Worm (Caenorhabditis elegans): ENCODE results near the gene srt-20.

DNA sequence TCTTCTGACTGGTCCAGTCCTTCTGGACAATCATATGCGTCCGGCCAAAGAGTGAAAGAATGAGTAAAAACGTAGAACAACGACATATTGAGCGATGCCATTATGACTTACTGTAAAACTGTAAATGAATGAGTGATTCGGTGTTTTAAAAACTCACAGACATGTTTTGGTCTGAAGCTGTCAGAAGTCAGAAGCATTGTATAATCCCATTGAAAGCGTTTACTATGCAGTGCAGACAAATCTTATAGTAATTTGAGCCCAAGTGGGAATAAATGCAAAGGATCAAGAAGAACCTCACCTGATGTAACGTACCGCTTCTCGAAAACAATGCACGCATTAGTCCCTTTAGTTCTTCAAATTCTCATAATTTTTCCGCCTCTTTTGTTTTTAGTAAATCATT, 18.5 kb downstream of the srt-20 start, which contains the start of gene srt-3:
- TF ChIP-seq ztf-16 (tag; optimal IDR thresholded peaks at IDR 0.05): no peak
- TF ChIP-seq madf-2 (tag; optimal IDR thresholded peaks at IDR 0.05): no peak
- TF ChIP-seq nfya-1 (tag; optimal IDR thresholded peaks at IDR 0.05): no peak
- no peak for TF ChIP-seq hlh-30 (tag; optimal IDR thresholded peaks at IDR 0.05; ENCODE audit: insufficient read depth)
- no peak for TF ChIP-seq elt-2 (tag; optimal IDR thresholded peaks at IDR 0.05)
- TF ChIP-seq K02D7.2 (tag; optimal IDR thresholded peaks at IDR 0.05): no peak
- no peak for TF ChIP-seq lim-6 (tag; optimal IDR thresholded peaks at IDR 0.05)
- TF ChIP-seq nhr-11 (tag; optimal IDR thresholded peaks at IDR 0.05): no peak
- no peak for TF ChIP-seq gmeb-2 (tag; optimal IDR thresholded peaks at IDR 0.05)
- TF ChIP-seq fkh-10 (GFP tag; optimal IDR thresholded peaks at IDR 0.05): no peak
- no peak for TF ChIP-seq hlh-15 (tag; optimal IDR thresholded peaks at IDR 0.05)
- TF ChIP-seq ama-1 (optimal IDR thresholded peaks at IDR 0.05): no peak
- no peak for TF ChIP-seq pha-4 (tag; optimal IDR thresholded peaks at IDR 0.05)

Measured in whole organism, late embryonic.